Worm (Caenorhabditis elegans) whole organism, mixed stage, embryonic: ENCODE measurements around the gene C09F12.3.

Source experiments
- ces-1 ChIP-seq: fragments of 150-350 bp; optimal IDR thresholded peaks from 2 replicates; lab custom pipeline; 2014; ENCODE audit warnings: missing biosample characterization, missing genetic modification reagents, missing genetic modification characterization
- elt-1 ChIP-seq: sonication (generic microtip); optimal IDR thresholded peaks from 2 replicates; lab custom pipeline; 2017; ENCODE audit warnings: missing genetic modification characterization, mild to moderate bottlenecking, missing compliant biosample characterization, antibody characterized with exemption, moderate library complexity, borderline replicate concordance; ENCODE audit not compliant: insufficient read depth
- elt-3 ChIP-seq: fragments of 150-350 bp; optimal IDR thresholded peaks from 2 replicates; lab custom pipeline; 2014; ENCODE audit warnings: missing biosample characterization, missing genetic modification characterization
- lin-32 ChIP-seq: fragments of 200-800 bp; sonication (Bioruptor generic); optimal IDR thresholded peaks from 2 replicates; lab custom pipeline; 2018; ENCODE audit warnings: mild to moderate bottlenecking, missing genetic modification characterization, missing compliant biosample characterization
- nhr-12 ChIP-seq: fragments of 150-350 bp; optimal IDR thresholded peaks from 2 replicates; lab custom pipeline; 2014; ENCODE audit warnings: missing biosample characterization, missing genetic modification characterization
- nhr-237 ChIP-seq: fragments of 150-350 bp; optimal IDR thresholded peaks from 2 replicates; lab custom pipeline; 2014; ENCODE audit warnings: missing biosample characterization, missing genetic modification characterization
- nhr-28 ChIP-seq: fragments of 150-350 bp; optimal IDR thresholded peaks from 2 replicates; lab custom pipeline; 2014; ENCODE audit warnings: missing biosample characterization, missing genetic modification characterization
- nhr-76 ChIP-seq: sonication (generic microtip); optimal IDR thresholded peaks from 2 replicates; lab custom pipeline; 2017; ENCODE audit warnings: missing biosample characterization, missing genetic modification characterization
- pha-4 ChIP-seq: fragments of 150-350 bp; optimal IDR thresholded peaks from 2 replicates; lab custom pipeline; 2018; ENCODE audit warnings: missing biosample characterization, missing genetic modification reagents, missing genetic modification characterization
- snpc-4 ChIP-seq: fragments of 150-350 bp; optimal IDR thresholded peaks from 2 replicates; lab custom pipeline; 2014; ENCODE audit warnings: missing biosample characterization, missing genetic modification characterization
- sptf-1 ChIP-seq: sonication (generic microtip); optimal IDR thresholded peaks from 2 replicates; lab custom pipeline; 2017; ENCODE audit warnings: mild to moderate bottlenecking, missing genetic modification characterization, moderate library complexity, missing compliant biosample characterization
- unc-62 ChIP-seq: fragments of 150-350 bp; optimal IDR thresholded peaks from 2 replicates; lab custom pipeline; 2014; ENCODE audit warnings: missing biosample characterization, missing genetic modification reagents, missing genetic modification characterization
- zip-8 ChIP-seq: fragments of 150-350 bp; optimal IDR thresholded peaks from 2 replicates; lab custom pipeline; 2014; ENCODE audit warnings: missing biosample characterization, missing genetic modification characterization
- ztf-11 ChIP-seq: fragments of 150-350 bp; optimal IDR thresholded peaks from 2 replicates; lab custom pipeline; 2014; ENCODE audit warnings: missing biosample characterization, missing genetic modification characterization

DNA sequence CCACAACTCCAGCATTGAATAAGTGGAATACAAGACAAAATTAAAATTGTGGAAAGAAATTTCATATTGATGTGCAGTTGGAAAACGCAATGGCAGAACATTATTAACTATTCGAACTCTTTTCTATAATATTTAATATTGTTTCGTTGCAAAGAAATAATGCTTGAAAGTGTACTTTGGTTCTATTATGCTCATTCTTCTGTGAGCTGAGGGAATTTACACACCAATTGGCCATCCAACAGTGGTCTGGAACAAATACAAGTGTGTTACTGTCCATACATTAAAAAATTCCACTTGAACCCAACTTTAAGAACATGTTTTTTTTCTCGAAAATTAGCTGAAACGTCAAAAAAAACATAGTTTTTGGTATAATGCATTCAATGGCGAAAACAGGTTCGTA, 37.0 kb upstream of the C09F12.3 start, which contains the start of gene W04G3.13:
- TF ChIP-seq elt-3 (no peak), elt-1 (no peak), nhr-12 (tag; lab: Kevin White, UChicago) (no peak), snpc-4 (tag; lab: Kevin White, UChicago) (no peak), pha-4 (tag; lab: Kevin White, UChicago) (no peak), lin-32 (GFP tag; lab: Kevin White, UChicago) (no peak), nhr-237 (tag; lab: Kevin White, UChicago) (no peak), ces-1 (GFP tag; lab: Kevin White, UChicago) (no peak), zip-8 (tag; lab: Kevin White, UChicago) (no peak), nhr-28 (tag; lab: Kevin White, UChicago) (no peak), unc-62 (no peak), sptf-1 (no peak), nhr-76 (tag; lab: Kevin White, UChicago) (no peak), ztf-11 (tag; lab: Kevin White, UChicago) (no peak)
